Worm (Caenorhabditis elegans): ENCODE data around the gene sru-6.

sru-6 gene

ce11 chrIV:9540342-9540856 lies 50.0 kb downstream of the sru-6 start, which contains the start of gene fbl-1 (continued):
- TF ChIP-seq dmd-6 (GFP tag; IDR thresholded peaks at IDR 0.05) = peak; percentile 50; the same call in 1 of the 2 replicates
- no peak for TF ChIP-seq zfp-2 (tag; optimal IDR thresholded peaks at IDR 0.05)
- TF ChIP-seq lin-15B (tag; optimal IDR thresholded peaks at IDR 0.05) = no peak
- no peak for TF ChIP-seq ZK546.5 (tag; optimal IDR thresholded peaks at IDR 0.05)
- no peak for TF ChIP-seq fkh-10 (GFP tag; optimal IDR thresholded peaks at IDR 0.05)

All from whole organism, L4 larva.